Worm (Caenorhabditis elegans) whole organism, late embryonic: ENCODE measurements around the gene T07H3.7.

Source experiments
- K02D7.2 ChIP-seq: sonication (generic microtip); optimal IDR thresholded peaks from 2 replicates; lab custom pipeline; 2017; ENCODE audit warnings: mild to moderate bottlenecking, missing genetic modification characterization, missing compliant biosample characterization
- T23F11.4 ChIP-seq: fragments of 200-800 bp; sonication (Bioruptor generic); optimal IDR thresholded peaks from 2 replicates; lab custom pipeline; 2018; ENCODE audit warnings: mild to moderate bottlenecking, missing genetic modification characterization, missing compliant biosample characterization
- ama-1 ChIP-seq: fragments of 150-350 bp; optimal IDR thresholded peaks from 2 replicates; lab custom pipeline; 2014
- ceh-30 ChIP-seq: fragments of 150-350 bp; optimal IDR thresholded peaks from 2 replicates; lab custom pipeline; 2014; ENCODE audit warnings: missing biosample characterization, missing genetic modification characterization
- ceh-34 ChIP-seq: sonication (generic microtip); optimal IDR thresholded peaks from 2 replicates; lab custom pipeline; 2016; ENCODE audit warnings: mild to moderate bottlenecking, missing genetic modification characterization, missing compliant biosample characterization
- dmd-4 ChIP-seq: sonication (generic microtip); optimal IDR thresholded peaks from 2 replicates; lab custom pipeline; 2016; ENCODE audit warnings: borderline replicate concordance, missing genetic modification characterization, missing compliant biosample characterization
- elt-2 ChIP-seq: sonication (generic microtip); optimal IDR thresholded peaks from 2 replicates; lab custom pipeline; 2016; ENCODE audit warnings: missing genetic modification reagents, missing genetic modification characterization, missing compliant biosample characterization
- fax-1 ChIP-seq: sonication (generic microtip); optimal IDR thresholded peaks from 2 replicates; lab custom pipeline; 2016; ENCODE audit warnings: missing genotype, missing genetic modification characterization, missing compliant biosample characterization
- hlh-30 ChIP-seq: sonication (generic microtip); optimal IDR thresholded peaks from 2 replicates; lab custom pipeline; 2017; ENCODE audit warnings: antibody characterized with exemption, missing genetic modification characterization, missing compliant biosample characterization; ENCODE audit not compliant: insufficient read depth
- hlh-8 ChIP-seq: sonication (generic microtip); optimal IDR thresholded peaks from 2 replicates; lab custom pipeline; 2016; ENCODE audit warnings: missing genotype, missing genetic modification characterization, missing compliant biosample characterization
- madf-2 ChIP-seq: sonication (generic microtip); optimal IDR thresholded peaks from 2 replicates; lab custom pipeline; 2017; ENCODE audit warnings: missing genetic modification characterization, missing compliant biosample characterization
- pha-4 ChIP-seq: fragments of 150-350 bp; optimal IDR thresholded peaks from 2 replicates; lab custom pipeline; 2018; ENCODE audit warnings: missing biosample characterization, missing genetic modification reagents, missing genetic modification characterization
- ttx-3 ChIP-seq: sonication (generic microtip); optimal IDR thresholded peaks from 2 replicates; lab custom pipeline; 2016; ENCODE audit warnings: missing genetic modification reagents, missing genetic modification characterization, missing compliant biosample characterization

DNA sequence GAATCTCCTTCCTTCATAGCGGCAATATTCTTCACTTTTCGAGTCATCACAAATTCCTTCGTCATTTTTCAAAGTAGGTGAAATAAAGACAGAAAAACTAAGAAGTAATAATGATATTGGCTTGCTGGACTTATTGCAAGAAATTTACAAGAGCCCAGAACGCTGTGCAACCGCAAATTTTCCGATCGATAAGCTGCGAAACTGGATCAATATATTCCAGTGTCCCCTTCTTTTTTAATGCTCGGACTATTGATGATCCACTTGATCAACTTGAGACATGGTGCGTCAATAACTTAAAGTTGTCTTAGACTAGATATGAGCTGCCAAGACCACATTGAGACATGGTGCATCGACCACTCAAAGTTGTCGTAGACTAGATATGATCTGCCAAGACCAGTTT lies 16.3 kb upstream of the T07H3.7 start, which contains the start of gene bath-33:
- no peak for TF ChIP-seq madf-2
- TF ChIP-seq T23F11.4 (GFP tag; lab: Kevin White, UChicago), result no peak
- no peak for TF ChIP-seq K02D7.2 (tag; lab: Kevin White, UChicago)
- TF ChIP-seq ceh-30, result no peak
- no peak for TF ChIP-seq elt-2 (tag; lab: Kevin White, UChicago)
- no peak for TF ChIP-seq ama-1 (lab: Kevin White, UChicago)
- TF ChIP-seq pha-4, result no peak
- TF ChIP-seq hlh-30 (tag; lab: Kevin White, UChicago), result no peak
- TF ChIP-seq ceh-34 (tag; lab: Kevin White, UChicago), result no peak
- TF ChIP-seq dmd-4 (tag; lab: Kevin White, UChicago), result no peak
- TF ChIP-seq ttx-3 (tag; lab: Kevin White, UChicago), result no peak
- TF ChIP-seq hlh-8 (tag; lab: Kevin White, UChicago), result no peak
- no peak for TF ChIP-seq fax-1
